Fruit fly (Drosophila melanogaster) whole organism, embryonic: ENCODE measurements around the gene CG31792.

ENCODE experiments used
- Abd-B ChIP-seq: fragments of 200-800 bp; sonication (Bioruptor generic); optimal IDR thresholded peaks from 2 replicates; lab custom pipeline; 2018; ENCODE audit warnings: missing biosample characterization, mild to moderate bottlenecking, missing genetic modification characterization, moderate library complexity
- Adf1 ChIP-seq: fragments of 200-800 bp; sonication (Bioruptor generic); IDR thresholded peaks from 2 replicates; pipeline ENCODE4 v1.3.6; 2022; ENCODE audit warnings: missing biosample characterization, missing genetic modification characterization
- Atf-2 ChIP-seq: fragments of 200-800 bp; sonication (Bioruptor generic); optimal IDR thresholded peaks from 2 replicates; lab custom pipeline; 2016; ENCODE audit warnings: missing biosample characterization, missing genetic modification characterization
- CG10431 ChIP-seq: fragments of 200-800 bp; sonication (Bioruptor generic); optimal IDR thresholded peaks from 3 replicates; lab custom pipeline; 2018; ENCODE audit warnings: missing biosample characterization, mild to moderate bottlenecking, missing genetic modification characterization
- CG11247 ChIP-seq: fragments of 200-800 bp; sonication (Bioruptor generic); IDR thresholded peaks from 2 replicates; pipeline ENCODE4 v1.3.6; 2022; ENCODE audit warnings: missing biosample characterization, missing genetic modification characterization
- CG14710 ChIP-seq: fragments of 200-800 bp; sonication (Bioruptor generic); optimal IDR thresholded peaks from 3 replicates; lab custom pipeline; 2019; ENCODE audit warnings: missing biosample characterization, mild to moderate bottlenecking, missing genetic modification characterization, moderate library complexity
- CG15696 ChIP-seq: fragments of 200-800 bp; sonication (Bioruptor generic); optimal IDR thresholded peaks from 2 replicates; lab custom pipeline; 2019; ENCODE audit warnings: missing biosample characterization, mild to moderate bottlenecking, missing genetic modification characterization, moderate library complexity
- CG18262 ChIP-seq: fragments of 200-800 bp; optimal IDR thresholded peaks from 3 replicates; lab custom pipeline; 2019; ENCODE audit warnings: missing biosample characterization, mild to moderate bottlenecking, missing genetic modification characterization, moderate library complexity
- CG2120 ChIP-seq: fragments of 200-800 bp; sonication (Bioruptor generic); optimal IDR thresholded peaks from 3 replicates; lab custom pipeline; 2016; ENCODE audit warnings: missing biosample characterization, missing genetic modification characterization
- CG32532 ChIP-seq: fragments of 200-800 bp; sonication (Bioruptor generic); IDR thresholded peaks from 2 replicates; pipeline ENCODE4 v1.3.6; 2022; ENCODE audit warnings: missing biosample characterization, missing genetic modification characterization
- CG33557 ChIP-seq: fragments of 200-800 bp; sonication (Bioruptor generic); optimal IDR thresholded peaks from 2 replicates; lab custom pipeline; 2019; ENCODE audit warnings: missing biosample characterization, mild to moderate bottlenecking, missing genetic modification characterization, moderate library complexity
- CG34422 ChIP-seq: fragments of 200-800 bp; sonication (Bioruptor generic); IDR thresholded peaks from 3 replicates; pipeline ENCODE4 v1.3.6; 2022; ENCODE audit warnings: missing biosample characterization, missing genetic modification characterization
- CG4282 ChIP-seq: fragments of 200-800 bp; sonication (Bioruptor generic); optimal IDR thresholded peaks from 2 replicates; lab custom pipeline; 2016; ENCODE audit warnings: missing biosample characterization, missing genetic modification characterization
- CG4730 ChIP-seq: fragments of 200-800 bp; sonication (Bioruptor generic); IDR thresholded peaks from 2 replicates; pipeline ENCODE4 v1.3.6; 2022; ENCODE audit warnings: missing biosample characterization, missing genetic modification characterization
- CG4854 ChIP-seq: fragments of 200-800 bp; sonication (Bioruptor generic); optimal IDR thresholded peaks from 2 replicates; lab custom pipeline; 2016; ENCODE audit warnings: missing biosample characterization, missing genetic modification characterization, inconsistent platforms
- CG7556 ChIP-seq: fragments of 200-800 bp; sonication (Bioruptor generic); optimal IDR thresholded peaks from 2 replicates; lab custom pipeline; 2017; ENCODE audit warnings: missing biosample characterization, mild to moderate bottlenecking, missing genetic modification characterization
- CG8924 ChIP-seq: fragments of 200-800 bp; optimal IDR thresholded peaks from 3 replicates; lab custom pipeline; 2019; ENCODE audit warnings: missing biosample characterization, mild to moderate bottlenecking, missing genetic modification characterization, moderate library complexity
- D ChIP-seq, 2 experiments: fragments of 200-800 bp in 1 of 2; fragments of >200 bp in 1 of 2; sonication (Bioruptor generic) in 1 of 2; optimal IDR thresholded peaks; 2 replicates in 1 of 2; 3 replicates in 1 of 2; lab custom pipeline; 2017; ENCODE audit warnings: mild to moderate bottlenecking in 1 of 2, missing biosample characterization in 1 of 2, missing genetic modification characterization in 1 of 2, missing genetic modification reagents in 1 of 2
- Doc3 ChIP-seq: fragments of 200-800 bp; sonication (Bioruptor generic); IDR thresholded peaks from 3 replicates; pipeline ENCODE4 v1.3.6; 2022; ENCODE audit warnings: missing biosample characterization, missing genetic modification characterization; ENCODE audit not compliant: partially characterized antibody
- Fer2 ChIP-seq: fragments of 200-800 bp; sonication (Bioruptor generic); optimal IDR thresholded peaks from 2 replicates; lab custom pipeline; 2018; ENCODE audit warnings: missing biosample characterization, mild to moderate bottlenecking, missing genetic modification characterization, moderate library complexity
- Hey ChIP-seq: fragments of 200-800 bp; sonication (Bioruptor generic); optimal IDR thresholded peaks from 3 replicates; lab custom pipeline; 2018; ENCODE audit warnings: missing biosample characterization, mild to moderate bottlenecking, missing genetic modification characterization
- Hmx ChIP-seq: fragments of 200-800 bp; sonication (Bioruptor generic); optimal IDR thresholded peaks from 2 replicates; lab custom pipeline; 2016; ENCODE audit warnings: missing biosample characterization, missing genetic modification characterization
- Lhr ChIP-seq: fragments of 200-800 bp; sonication (Bioruptor generic); optimal IDR thresholded peaks from 3 replicates; lab custom pipeline; 2017; ENCODE audit warnings: mild to moderate bottlenecking, missing biosample characterization, missing genetic modification reagents, missing genetic modification characterization
- MBD-R2 ChIP-seq: fragments of 200-800 bp; sonication (Bioruptor generic); IDR thresholded peaks from 2 replicates; pipeline ENCODE4 v1.3.6; 2022; ENCODE audit warnings: missing biosample characterization, missing genetic modification characterization
- Neu2 ChIP-seq: fragments of 200-800 bp; sonication (Bioruptor generic); optimal IDR thresholded peaks from 3 replicates; lab custom pipeline; 2016; ENCODE audit warnings: missing biosample characterization, missing genetic modification characterization, borderline replicate concordance
- Rfx ChIP-seq: fragments of 200-800 bp; sonication (Bioruptor generic); IDR thresholded peaks from 2 replicates; pipeline ENCODE4 v1.3.6; 2022; ENCODE audit warnings: missing biosample characterization, missing genetic modification characterization
- Sox102F ChIP-seq: fragments of 200-800 bp; sonication (Bioruptor generic); optimal IDR thresholded peaks from 2 replicates; lab custom pipeline; 2018; ENCODE audit warnings: missing biosample characterization, mild to moderate bottlenecking, missing genetic modification characterization, moderate library complexity
- Ssrp ChIP-seq: fragments of 200-800 bp; sonication (Bioruptor generic); optimal IDR thresholded peaks from 2 replicates; lab custom pipeline; 2018; ENCODE audit warnings: missing biosample characterization, mild to moderate bottlenecking, missing genetic modification characterization, moderate library complexity
- Stat92E ChIP-seq, 3 experiments: fragments of >200 bp in 2 of 3; fragments of 200-800 bp in 1 of 3; sonication (Bioruptor generic) in 1 of 3; optimal IDR thresholded peaks; 2 replicates each; lab custom pipeline; 2017 to 2019; ENCODE audit warnings: missing biosample characterization in 3 of 3, missing genetic modification characterization in 3 of 3, mild to moderate bottlenecking in 1 of 3, moderate library complexity in 1 of 3
- ac ChIP-seq: fragments of 200-800 bp; sonication (Bioruptor generic); optimal IDR thresholded peaks from 3 replicates; lab custom pipeline; 2017; ENCODE audit warnings: missing biosample characterization, mild to moderate bottlenecking, missing genetic modification characterization
- amos ChIP-seq: fragments of 200-800 bp; sonication (Bioruptor generic); IDR thresholded peaks from 2 replicates; pipeline ENCODE4 v1.3.6; 2022; ENCODE audit warnings: missing biosample characterization, missing genetic modification characterization; ENCODE audit not compliant: partially characterized antibody
- ara ChIP-seq: fragments of 200-800 bp; sonication (Bioruptor generic); IDR thresholded peaks from 2 replicates; pipeline ENCODE4 v1.3.6; 2022; ENCODE audit warnings: missing biosample characterization, missing genetic modification characterization
- bbx ChIP-seq: fragments of 200-800 bp; sonication (Bioruptor generic); IDR thresholded peaks from 2 replicates; pipeline ENCODE4 v1.3.6; 2022; ENCODE audit warnings: missing biosample characterization, missing genetic modification characterization; ENCODE audit not compliant: partially characterized antibody
- ci ChIP-seq: fragments of 200-800 bp; sonication (Bioruptor generic); IDR thresholded peaks from 3 replicates; pipeline ENCODE4 v1.3.6; 2022; ENCODE audit warnings: missing biosample characterization, missing genetic modification characterization
- ems ChIP-seq: fragments of 200-800 bp; sonication (Bioruptor generic); optimal IDR thresholded peaks from 3 replicates; lab custom pipeline; 2016; ENCODE audit warnings: missing biosample characterization, missing genetic modification characterization
- fu2 ChIP-seq: fragments of 200-800 bp; sonication (Bioruptor generic); optimal IDR thresholded peaks from 2 replicates; lab custom pipeline; 2016; ENCODE audit warnings: missing biosample characterization, missing genetic modification characterization
- gfzf ChIP-seq: fragments of 200-800 bp; sonication (Bioruptor generic); optimal IDR thresholded peaks from 2 replicates; lab custom pipeline; 2016; ENCODE audit warnings: missing biosample characterization, mild to moderate bottlenecking, missing genetic modification characterization, moderate library complexity
- hb ChIP-seq: fragments of 200-800 bp; sonication (Bioruptor generic); IDR thresholded peaks from 3 replicates; pipeline ENCODE4 v1.3.6; 2022; ENCODE audit warnings: missing biosample characterization, missing genetic modification characterization; ENCODE audit not compliant: partially characterized antibody
- kni ChIP-seq: fragments of 200-800 bp; sonication (Bioruptor generic); optimal IDR thresholded peaks from 3 replicates; lab custom pipeline; 2017; ENCODE audit warnings: mild to moderate bottlenecking, missing biosample characterization, missing genetic modification reagents, missing genetic modification characterization
- lilli ChIP-seq: fragments of 200-800 bp; sonication (Bioruptor generic); optimal IDR thresholded peaks from 3 replicates; lab custom pipeline; 2016; ENCODE audit warnings: missing biosample characterization, missing genetic modification characterization
- pan ChIP-seq, 4 experiments: fragments of >200 bp in 3 of 4; fragments of 200-800 bp in 1 of 4; sonication (Bioruptor generic) in 1 of 4; optimal IDR thresholded peaks in 3 of 4; IDR thresholded peaks in 1 of 4; 2 replicates each; pipeline versions ENCODE4 v1.3.6 to Lab custom; 2017 to 2022; ENCODE audit warnings: missing biosample characterization in 2 of 4, missing genetic modification characterization in 2 of 4, mixed read lengths in 1 of 4
- pum ChIP-seq: fragments of 200-800 bp; sonication (Bioruptor generic); optimal IDR thresholded peaks from 2 replicates; lab custom pipeline; 2016; ENCODE audit warnings: missing biosample characterization, missing genetic modification characterization
- pzg ChIP-seq: fragments of 200-800 bp; sonication (Bioruptor generic); optimal IDR thresholded peaks from 3 replicates; lab custom pipeline; 2018; ENCODE audit warnings: missing biosample characterization, mild to moderate bottlenecking, missing genetic modification characterization, moderate library complexity
- ranshi ChIP-seq: fragments of 200-800 bp; sonication (Bioruptor generic); IDR thresholded peaks from 2 replicates; pipeline ENCODE4 v1.3.6; 2022; ENCODE audit warnings: missing biosample characterization, missing genetic modification characterization
- rib ChIP-seq: fragments of 200-800 bp; sonication (Bioruptor generic); IDR thresholded peaks from 2 replicates; pipeline ENCODE4 v1.3.6; 2022; ENCODE audit warnings: missing biosample characterization, missing genetic modification characterization
- tgo ChIP-seq: fragments of 200-800 bp; sonication (Bioruptor generic); IDR thresholded peaks from 3 replicates; pipeline ENCODE4 v1.3.6; 2022; ENCODE audit warnings: missing biosample characterization, missing genetic modification characterization
- tx ChIP-seq: fragments of 200-800 bp; sonication (Bioruptor generic); optimal IDR thresholded peaks from 2 replicates; lab custom pipeline; 2016; ENCODE audit warnings: missing biosample characterization, missing genetic modification characterization

The CG31792 gene

dm6 chr2L:18974063-18974779, 23.0 kb upstream of the CG31792 start, which contains the start of the genes L2HGDH and CG10431 (continued):
- TF ChIP-seq pzg (GFP tag; lab: Kevin White, UChicago), result peak; percentile 52
- peak; percentile 36 for TF ChIP-seq CG15696
- no peak for TF ChIP-seq Neu2 (GFP tag; lab: Kevin White, UChicago)
- peak; percentile 67 for TF ChIP-seq lilli
- TF ChIP-seq tx (GFP tag; lab: Kevin White, UChicago), result peak; percentile 1
- peak; percentile 61 for TF ChIP-seq Hmx (GFP tag; lab: Kevin White, UChicago)
- TF ChIP-seq Fer2 (tag; lab: Kevin White, UChicago), result peak; percentile 60
- TF ChIP-seq CG34422 (GFP tag; lab: Robert Waterston, UW), result no peak; the same call in 2 of the 3 replicates
- TF ChIP-seq CG18262 (tag; lab: Kevin White, UChicago), result peak; percentile 69
- no peak for TF ChIP-seq fu2 (GFP tag; lab: Kevin White, UChicago)
- no peak for TF ChIP-seq CG4282 (GFP tag; lab: Kevin White, UChicago)
- TF ChIP-seq bbx (GFP tag; lab: Robert Waterston, UW), result peak; percentile 36; the same call in 1 of the 2 replicates
- TF ChIP-seq amos, result peak; percentile 37; the same call in 1 of the 2 replicates
- TF ChIP-seq Stat92E (GFP tag; optimal IDR thresholded peaks at IDR 0.05; lab: Kevin White, UChicago), result no peak
- TF ChIP-seq CG33557, result no peak
- no peak for TF ChIP-seq Atf-2 (GFP tag; lab: Kevin White, UChicago)
- TF ChIP-seq ac, result no peak
- peak; percentile 32; the same call in 1 of the 3 replicates for TF ChIP-seq tgo (GFP tag; lab: Robert Waterston, UW)
- TF ChIP-seq kni, result no peak
- no peak for TF ChIP-seq Doc3 (GFP tag; lab: Robert Waterston, UW)
- peak; percentile 33 for TF ChIP-seq pum (GFP tag; lab: Kevin White, UChicago)
- peak; percentile 46 for TF ChIP-seq CG32532 (GFP tag; lab: Robert Waterston, UW)
- TF ChIP-seq CG4854 (GFP tag; lab: Kevin White, UChicago), result peak; percentile 54
- peak; percentile 70 for TF ChIP-seq gfzf (GFP tag; lab: Kevin White, UChicago)
- TF ChIP-seq ranshi (GFP tag; lab: Robert Waterston, UW), result no peak; the same call in 1 of the 2 replicates
- TF ChIP-seq hb (GFP tag; lab: Robert Waterston, UW), result no peak
- peak; percentile 46 for TF ChIP-seq Hey
- TF ChIP-seq CG4730 (GFP tag; lab: Robert Waterston, UW), result no peak
- TF ChIP-seq ems, result peak; percentile 25
- TF ChIP-seq Sox102F (GFP tag; lab: Kevin White, UChicago), result peak; percentile 55
- TF ChIP-seq MBD-R2 (GFP tag; lab: Robert Waterston, UW), result peak; percentile 63
- TF ChIP-seq CG2120 (GFP tag; lab: Kevin White, UChicago), result peak; percentile 77
- no peak for TF ChIP-seq rib (GFP tag; lab: Robert Waterston, UW)
- TF ChIP-seq CG11247 (GFP tag; lab: Robert Waterston, UW), result peak; percentile 26; the same call in 1 of the 2 replicates
- 0 out of 2 replicates have a peak, but pooled peaks have one; percentile 20 for TF ChIP-seq ara (GFP tag; lab: Robert Waterston, UW)
- TF ChIP-seq Abd-B, result peak; percentile 67
- TF ChIP-seq Adf1 (GFP tag; lab: Robert Waterston, UW), result peak; percentile 44; the same call in 1 of the 2 replicates
- peak; percentile 47 for TF ChIP-seq Ssrp (tag; lab: Kevin White, UChicago)
- TF ChIP-seq ci (GFP tag; lab: Robert Waterston, UW), result peak; percentile 55; the same call in 2 of the 3 replicates
- peak; percentile 36 for TF ChIP-seq Lhr (GFP tag; lab: Kevin White, UChicago)
- peak; percentile 45 for TF ChIP-seq CG10431 (GFP tag; lab: Kevin White, UChicago)
- TF ChIP-seq CG14710 (tag; lab: Kevin White, UChicago), result peak; percentile 83
- TF ChIP-seq CG7556 (GFP tag; lab: Kevin White, UChicago), result peak; percentile 67
- TF ChIP-seq CG8924, result peak; percentile 85
- TF ChIP-seq pan (optimal IDR thresholded peaks at IDR 0.05; lab: Kevin White, UChicago), result no peak
- TF ChIP-seq pan (GFP tag; optimal IDR thresholded peaks at IDR 0.05 in 1 of 2, IDR thresholded peaks at IDR 0.05 in 1 of 2), result peak in 1 of 2 experiments; percentile 19
- TF ChIP-seq Rfx (GFP tag; lab: Robert Waterston, UW), result peak; percentile 51
- peak; percentile 31 for TF ChIP-seq D (optimal IDR thresholded peaks at IDR 0.05; lab: Kevin White, UChicago)
- TF ChIP-seq D (GFP tag; optimal IDR thresholded peaks at IDR 0.05; lab: Kevin White, UChicago), result peak; percentile 57
